Worm (Caenorhabditis elegans) whole organism, L1 larva: ENCODE data around the gene ZC395.5.

Experiments used
- C04F5.9 ChIP-seq: sonication (generic microtip); optimal IDR thresholded peaks from 2 replicates; lab custom pipeline; 2016; ENCODE audit warnings: missing genetic modification characterization, missing compliant biosample characterization
- C16A3.4 ChIP-seq: fragments of 150-350 bp; optimal IDR thresholded peaks from 2 replicates; lab custom pipeline; 2014; ENCODE audit warnings: missing biosample characterization, missing genetic modification characterization
- F16B12.6 ChIP-seq: fragments of 150-350 bp; optimal IDR thresholded peaks from 2 replicates; lab custom pipeline; 2014; ENCODE audit warnings: missing biosample characterization, missing genetic modification characterization
- alr-1 ChIP-seq: fragments of 200-800 bp; sonication (Bioruptor generic); optimal IDR thresholded peaks from 2 replicates; lab custom pipeline; 2018; ENCODE audit warnings: borderline replicate concordance, mild to moderate bottlenecking, missing genetic modification characterization, missing compliant biosample characterization
- ceh-63 ChIP-seq: fragments of 200-800 bp; sonication (Bioruptor generic); optimal IDR thresholded peaks from 2 replicates; lab custom pipeline; 2018; ENCODE audit warnings: mild to moderate bottlenecking, missing genetic modification characterization, missing compliant biosample characterization
- ceh-82 ChIP-seq, 3 experiments: fragments of 150-350 bp in 1 of 3; sonication (generic microtip) in 2 of 3; optimal IDR thresholded peaks; 2 replicates each; lab custom pipeline; 2014 to 2017; ENCODE audit warnings: missing biosample characterization in 3 of 3, missing genetic modification characterization in 3 of 3
- ces-1 ChIP-seq: fragments of 150-350 bp; optimal IDR thresholded peaks from 2 replicates; lab custom pipeline; 2014; ENCODE audit warnings: missing biosample characterization, missing genetic modification reagents, missing genetic modification characterization
- dpl-1 ChIP-seq, 3 experiments: fragments of 150-350 bp in 2 of 3; sonication (generic microtip) in 1 of 3; optimal IDR thresholded peaks; 2 replicates each; lab custom pipeline; 2014 to 2017; ENCODE audit warnings: missing biosample characterization in 3 of 3, missing genetic modification characterization in 3 of 3, missing genetic modification reagents in 3 of 3
- efl-3 ChIP-seq: fragments of 200-800 bp; sonication (Bioruptor generic); optimal IDR thresholded peaks from 2 replicates; lab custom pipeline; 2018; ENCODE audit warnings: mild to moderate bottlenecking, missing genetic modification characterization, missing compliant biosample characterization
- elt-2 ChIP-seq: sonication (generic microtip); optimal IDR thresholded peaks from 2 replicates; lab custom pipeline; 2016; ENCODE audit warnings: missing genetic modification characterization, mild to moderate bottlenecking, inconsistent platforms, missing compliant biosample characterization, missing genetic modification reagents
- ets-5 ChIP-seq: fragments of 200-800 bp; sonication (Bioruptor generic); IDR thresholded peaks from 2 replicates; pipeline ENCODE4 v1.3.6; 2022; ENCODE audit warnings: missing genetic modification characterization, missing compliant biosample characterization
- fkh-10 ChIP-seq: sonication (generic microtip); optimal IDR thresholded peaks from 2 replicates; lab custom pipeline; 2017; ENCODE audit warnings: missing biosample characterization, missing genetic modification reagents, missing genetic modification characterization
- fkh-4 ChIP-seq: sonication (generic microtip); optimal IDR thresholded peaks from 2 replicates; lab custom pipeline; 2016; ENCODE audit warnings: missing compliant biosample characterization, missing genetic modification characterization, borderline replicate concordance
- fkh-8 ChIP-seq: sonication (generic microtip); optimal IDR thresholded peaks from 2 replicates; lab custom pipeline; 2016; ENCODE audit warnings: mild to moderate bottlenecking, missing genetic modification characterization, missing compliant biosample characterization
- fos-1 ChIP-seq: fragments of 150-350 bp; optimal IDR thresholded peaks from 2 replicates; lab custom pipeline; 2014; ENCODE audit warnings: missing biosample characterization, missing genetic modification characterization
- grh-1 ChIP-seq: fragments of 200-800 bp; sonication (Bioruptor generic); IDR thresholded peaks from 2 replicates; pipeline ENCODE4 v1.3.6; 2022; ENCODE audit warnings: missing genetic modification reagents, missing genetic modification characterization, missing compliant biosample characterization
- hlh-17 ChIP-seq: fragments of 200-800 bp; sonication (Bioruptor generic); optimal IDR thresholded peaks from 2 replicates; lab custom pipeline; 2018; ENCODE audit warnings: missing genetic modification characterization, mild to moderate bottlenecking, missing compliant biosample characterization, moderate library complexity, borderline replicate concordance
- hlh-4 ChIP-seq: sonication (generic microtip); optimal IDR thresholded peaks from 2 replicates; lab custom pipeline; 2016; ENCODE audit warnings: mild to moderate bottlenecking, missing genetic modification characterization, missing compliant biosample characterization
- hpl-2 ChIP-seq: fragments of 150-350 bp; optimal IDR thresholded peaks from 2 replicates; lab custom pipeline; 2014; ENCODE audit warnings: missing biosample characterization, missing genetic modification reagents, missing genetic modification characterization
- irx-1 ChIP-seq: sonication (generic microtip); optimal IDR thresholded peaks from 2 replicates; lab custom pipeline; 2016; ENCODE audit warnings: missing genetic modification characterization, missing compliant biosample characterization
- isw-1 ChIP-seq: fragments of 200-800 bp; sonication (Bioruptor generic); IDR thresholded peaks from 2 replicates; pipeline ENCODE4 v1.3.6; 2022; ENCODE audit warnings: missing genetic modification characterization, missing compliant biosample characterization
- jun-1 ChIP-seq: fragments of 150-350 bp; optimal IDR thresholded peaks from 2 replicates; lab custom pipeline; 2014; ENCODE audit warnings: missing biosample characterization, missing genetic modification reagents, missing genetic modification characterization
- lin-14 ChIP-seq: fragments of 200-800 bp; sonication (Bioruptor generic); optimal IDR thresholded peaks from 2 replicates; lab custom pipeline; 2018; ENCODE audit warnings: mild to moderate bottlenecking, missing genetic modification characterization, moderate library complexity, missing compliant biosample characterization
- lin-39 ChIP-seq: fragments of 150-350 bp; optimal IDR thresholded peaks from 2 replicates; lab custom pipeline; 2014; ENCODE audit warnings: missing biosample characterization, missing genetic modification reagents, missing genetic modification characterization
- lir-3 ChIP-seq: sonication (generic microtip); optimal IDR thresholded peaks from 2 replicates; lab custom pipeline; 2016; ENCODE audit warnings: mild to moderate bottlenecking, missing genetic modification characterization, moderate library complexity, missing compliant biosample characterization; ENCODE audit not compliant: poor library complexity
- lsy-2 ChIP-seq, 2 experiments: fragments of 150-350 bp; optimal IDR thresholded peaks; 2 replicates each; lab custom pipeline; 2014; ENCODE audit warnings: missing biosample characterization in 2 of 2, missing genetic modification characterization in 2 of 2
- mab-9 ChIP-seq: fragments of 200-800 bp; sonication (Bioruptor generic); IDR thresholded peaks from 2 replicates; pipeline ENCODE4 v1.3.6; 2022; ENCODE audit warnings: missing genetic modification reagents, missing genetic modification characterization, missing compliant biosample characterization
- mep-1 ChIP-seq: fragments of 150-350 bp; optimal IDR thresholded peaks from 2 replicates; lab custom pipeline; 2014; ENCODE audit warnings: missing biosample characterization, missing genetic modification characterization
- nhr-11 ChIP-seq: fragments of 150-350 bp; optimal IDR thresholded peaks from 2 replicates; lab custom pipeline; 2014; ENCODE audit warnings: missing biosample characterization, missing genetic modification characterization
- nhr-20 ChIP-seq: sonication (generic microtip); optimal IDR thresholded peaks from 2 replicates; lab custom pipeline; 2016; ENCODE audit warnings: mild to moderate bottlenecking, missing genetic modification characterization, missing compliant biosample characterization
- nhr-28 ChIP-seq: fragments of 150-350 bp; optimal IDR thresholded peaks from 2 replicates; lab custom pipeline; 2014; ENCODE audit warnings: missing biosample characterization, missing genetic modification characterization
- nhr-71 ChIP-seq: sonication (generic microtip); optimal IDR thresholded peaks from 2 replicates; lab custom pipeline; 2016; ENCODE audit warnings: mild to moderate bottlenecking, missing genetic modification characterization, moderate library complexity, missing compliant biosample characterization
- nhr-76 ChIP-seq: sonication (generic microtip); optimal IDR thresholded peaks from 2 replicates; lab custom pipeline; 2017; ENCODE audit warnings: missing biosample characterization, missing genetic modification characterization
- nhr-85 ChIP-seq: sonication (generic microtip); peaks from one replicate; lab custom pipeline; 2016; ENCODE audit warnings: missing genetic modification characterization, inconsistent platforms, missing compliant biosample characterization
- skn-1 ChIP-seq: fragments of 150-350 bp; optimal IDR thresholded peaks from 2 replicates; lab custom pipeline; 2014; ENCODE audit warnings: missing biosample characterization, missing genetic modification characterization
- snpc-4 ChIP-seq: fragments of 150-350 bp; optimal IDR thresholded peaks from 2 replicates; lab custom pipeline; 2014; ENCODE audit warnings: missing biosample characterization, missing genetic modification characterization
- sox-4 ChIP-seq: sonication (generic microtip); optimal IDR thresholded peaks from 2 replicates; lab custom pipeline; 2016; ENCODE audit warnings: missing genetic modification characterization, missing compliant biosample characterization
- sptf-1 ChIP-seq: fragments of 150-350 bp; optimal IDR thresholded peaks from 2 replicates; lab custom pipeline; 2014; ENCODE audit warnings: missing biosample characterization, missing genetic modification characterization
- sup-37 ChIP-seq: fragments of 200-800 bp; sonication (Bioruptor generic); optimal IDR thresholded peaks from 2 replicates; lab custom pipeline; 2018; ENCODE audit warnings: mild to moderate bottlenecking, missing genetic modification characterization, missing compliant biosample characterization
- tlp-1 ChIP-seq: fragments of 150-350 bp; optimal IDR thresholded peaks from 2 replicates; lab custom pipeline; 2014; ENCODE audit warnings: missing biosample characterization, missing genetic modification characterization
- unc-130 ChIP-seq: fragments of 150-350 bp; optimal IDR thresholded peaks from 2 replicates; lab custom pipeline; 2017; ENCODE audit warnings: missing biosample characterization, missing genetic modification characterization, inconsistent platforms
- unc-30 ChIP-seq: sonication (generic microtip); optimal IDR thresholded peaks from 2 replicates; lab custom pipeline; 2017; ENCODE audit warnings: missing biosample characterization, missing genetic modification characterization
- unc-62 ChIP-seq: fragments of 150-350 bp; optimal IDR thresholded peaks from 2 replicates; lab custom pipeline; 2014; ENCODE audit warnings: missing biosample characterization, missing genetic modification reagents, missing genetic modification characterization
- vab-15 ChIP-seq: sonication (generic microtip); optimal IDR thresholded peaks from 2 replicates; lab custom pipeline; 2017; ENCODE audit warnings: missing genotype, mild to moderate bottlenecking, missing genetic modification characterization, missing compliant biosample characterization
- xbp-1 ChIP-seq: sonication (generic microtip); optimal IDR thresholded peaks from 2 replicates; lab custom pipeline; 2016; ENCODE audit warnings: missing genetic modification characterization, missing compliant biosample characterization
- zag-1 ChIP-seq: fragments of 150-350 bp; optimal IDR thresholded peaks from 2 replicates; lab custom pipeline; 2014; ENCODE audit warnings: missing biosample characterization, missing genetic modification characterization
- zip-4 ChIP-seq: fragments of 200-800 bp; sonication (Bioruptor generic); optimal IDR thresholded peaks from 2 replicates; lab custom pipeline; 2018; ENCODE audit warnings: mild to moderate bottlenecking, missing genetic modification characterization, moderate library complexity, missing compliant biosample characterization

The ZC395.5 gene

ce11 chrIII:5274715-5275355 is 7.2 kb downstream of the ZC395.5 start, which contains the start of the genes daf-41 and toc-1 (continued):
- TF ChIP-seq fkh-8 (peak; percentile 81), zip-4 (no peak), alr-1 (no peak), sptf-1 (tag; lab: Kevin White, UChicago) (no peak), mab-9 (no peak), skn-1 (tag; lab: Kevin White, UChicago) (peak; percentile 77), C04F5.9 (tag; lab: Kevin White, UChicago) (no peak), vab-15 (tag; lab: Kevin White, UChicago) (no peak), lsy-2 (tag; optimal IDR thresholded peaks at IDR 0.05; lab: Kevin White, UChicago) (peak; percentile 69 to 73), nhr-76 (tag; lab: Kevin White, UChicago) (no peak)

DNA sequence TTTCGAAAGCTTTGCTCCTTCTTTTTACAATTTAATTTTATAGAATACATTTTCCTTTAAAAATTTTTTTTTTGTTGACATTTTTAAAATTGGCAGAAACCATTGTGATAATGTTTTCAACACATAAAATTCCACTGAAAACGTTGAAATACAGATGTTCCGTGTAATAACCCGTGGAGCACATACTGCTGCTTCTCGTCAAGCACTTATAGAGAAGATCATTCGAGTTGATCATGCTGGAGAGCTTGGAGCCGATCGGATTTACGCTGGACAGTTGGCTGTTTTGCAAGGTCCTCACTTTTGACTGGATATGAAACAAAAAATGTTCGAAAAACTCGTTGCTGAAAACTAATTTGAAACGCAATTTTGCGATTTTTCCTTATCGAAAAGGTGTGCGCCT is 10.1 kb downstream of the ZC395.5 start, which contains the start of gene clk-1:
clk-1 (plus strand) TSS at position 155 of the 400 bp plus-strand sequence.
- TF ChIP-seq zag-1 (tag; lab: Kevin White, UChicago), result no peak
- no peak for TF ChIP-seq dpl-1 (GFP tag; optimal IDR thresholded peaks at IDR 0.05; lab: Kevin White, UChicago)
- TF ChIP-seq hlh-4 (tag; lab: Kevin White, UChicago), result no peak
- no peak for TF ChIP-seq nhr-20 (tag; lab: Kevin White, UChicago)
- no peak for TF ChIP-seq lir-3 (tag; lab: Kevin White, UChicago)
- no peak for TF ChIP-seq nhr-28 (tag; lab: Kevin White, UChicago)
- TF ChIP-seq fkh-4 (tag; lab: Kevin White, UChicago), result no peak
- no peak for TF ChIP-seq ceh-63 (GFP tag; lab: Kevin White, UChicago)
- TF ChIP-seq sup-37, result no peak
- TF ChIP-seq fkh-10 (GFP tag; lab: Kevin White, UChicago), result no peak
- no peak for TF ChIP-seq unc-62 (GFP tag; lab: Kevin White, UChicago)
- TF ChIP-seq ets-5 (GFP tag; lab: Robert Waterston, UW), result no peak
- TF ChIP-seq sox-4, result no peak
- TF ChIP-seq isw-1, result no peak
- no peak for TF ChIP-seq ces-1
- no peak for TF ChIP-seq C16A3.4 (tag; lab: Kevin White, UChicago)
- TF ChIP-seq irx-1 (tag; lab: Kevin White, UChicago), result no peak

ce11 chrIII:5280228-5280627 is 12.6 kb downstream of the ZC395.5 start:
- TF ChIP-seq grh-1 (GFP tag; lab: Robert Waterston, UW), result no peak
- TF ChIP-seq lin-39 (tag; lab: Kevin White, UChicago), result no peak
- TF ChIP-seq zip-4, result no peak
- no peak for TF ChIP-seq elt-2 (tag; lab: Kevin White, UChicago)
- no peak for TF ChIP-seq C16A3.4 (tag; lab: Kevin White, UChicago)
- no peak for TF ChIP-seq irx-1 (tag; lab: Kevin White, UChicago)
- TF ChIP-seq snpc-4 (tag; lab: Kevin White, UChicago), result no peak
- TF ChIP-seq hlh-17 (GFP tag; lab: Kevin White, UChicago), result no peak
- peak in 1 of 3 experiments; percentile 35 for TF ChIP-seq ceh-82 (tag; optimal IDR thresholded peaks at IDR 0.05; lab: Kevin White, UChicago)
- peak in 1 of 3 experiments; percentile 20 for TF ChIP-seq dpl-1 (GFP tag; optimal IDR thresholded peaks at IDR 0.05; lab: Kevin White, UChicago)
- no peak for TF ChIP-seq unc-30 (tag; lab: Kevin White, UChicago)
- no peak for TF ChIP-seq alr-1
- TF ChIP-seq mab-9, result no peak
- no peak for TF ChIP-seq C04F5.9 (tag; lab: Kevin White, UChicago)
- TF ChIP-seq mep-1 (tag; lab: Kevin White, UChicago), result peak; percentile 16
- no peak for TF ChIP-seq nhr-85 (tag; lab: Kevin White, UChicago)
- no peak for TF ChIP-seq nhr-11 (tag; lab: Kevin White, UChicago)
- TF ChIP-seq F16B12.6 (tag; lab: Kevin White, UChicago), result no peak
- no peak for TF ChIP-seq lir-3 (tag; lab: Kevin White, UChicago)
- no peak for TF ChIP-seq xbp-1 (tag; lab: Kevin White, UChicago)
- no peak for TF ChIP-seq zag-1 (tag; lab: Kevin White, UChicago)
- TF ChIP-seq nhr-71, result peak; percentile 32
- no peak for TF ChIP-seq fkh-10 (GFP tag; lab: Kevin White, UChicago)
- no peak for TF ChIP-seq isw-1
- no peak for TF ChIP-seq hpl-2 (GFP tag; lab: Kevin White, UChicago)
- no peak for TF ChIP-seq skn-1 (tag; lab: Kevin White, UChicago)
- TF ChIP-seq unc-130 (tag; lab: Kevin White, UChicago), result no peak
- peak; percentile 77 for TF ChIP-seq lin-14 (GFP tag; lab: Kevin White, UChicago)
- TF ChIP-seq jun-1, result no peak
- TF ChIP-seq ets-5 (GFP tag; lab: Robert Waterston, UW), result no peak
- no peak for TF ChIP-seq tlp-1 (tag; lab: Kevin White, UChicago)
- no peak for TF ChIP-seq fos-1 (tag; lab: Kevin White, UChicago)
- no peak for TF ChIP-seq efl-3
